Fruit fly (Drosophila melanogaster): ENCODE results near the gene ovo.

dm6 chrX:5055011-5055410, 6.9 kb downstream of the ovo start:
- TF ChIP-seq CG8319 (GFP tag; optimal IDR thresholded peaks at IDR 0.05) (no peak), dac (GFP tag; optimal IDR thresholded peaks at IDR 0.05) (no peak), lz (GFP tag; optimal IDR thresholded peaks at IDR 0.05) (no peak), CG6854 (GFP tag; optimal IDR thresholded peaks at IDR 0.05) (no peak), achi (GFP tag; optimal IDR thresholded peaks at IDR 0.05) (no peak), CG34406 (GFP tag; optimal IDR thresholded peaks at IDR 0.05) (no peak), Blimp-1 (GFP tag; optimal IDR thresholded peaks at IDR 0.05) (no peak), CG16779 (tag; optimal IDR thresholded peaks at IDR 0.05) (no peak), Hr39 (GFP tag; optimal IDR thresholded peaks at IDR 0.05) (no peak), eg (GFP tag; IDR thresholded peaks at IDR 0.05) (no peak), Eip75B (GFP tag; optimal IDR thresholded peaks at IDR 0.05) (no peak)

Data from whole organism, prepupa.